Fruit fly (Drosophila melanogaster) whole organism, prepupa: ENCODE measurements around the gene CG34130.

ENCODE experiments used
- Blimp-1 ChIP-seq: fragments of 200-800 bp; sonication (Bioruptor generic); optimal IDR thresholded peaks from 3 replicates; lab custom pipeline; 2017; ENCODE audit warnings: missing biosample characterization, missing genetic modification characterization, mild to moderate bottlenecking, moderate library complexity, missing genetic modification reagents
- CG10631 ChIP-seq: fragments of 200-800 bp; sonication (Bioruptor generic); optimal IDR thresholded peaks from 2 replicates; lab custom pipeline; 2016; ENCODE audit warnings: missing biosample characterization, missing genetic modification characterization
- CG11294 ChIP-seq: fragments of 200-800 bp; sonication (Bioruptor generic); IDR thresholded peaks from 2 replicates; pipeline ENCODE4 v1.3.6; 2022; ENCODE audit warnings: missing biosample characterization, missing genetic modification characterization
- CG11902 ChIP-seq: fragments of 200-800 bp; sonication (Bioruptor generic); optimal IDR thresholded peaks from 3 replicates; lab custom pipeline; 2016; ENCODE audit warnings: missing biosample characterization, missing genetic modification characterization
- CG15336 ChIP-seq: fragments of 200-800 bp; sonication (Bioruptor generic); IDR thresholded peaks from 2 replicates; pipeline ENCODE4 v1.3.6; 2022; ENCODE audit warnings: missing biosample characterization, missing genetic modification characterization
- CG16779 ChIP-seq: fragments of 200-800 bp; sonication (Bioruptor generic); optimal IDR thresholded peaks from 3 replicates; lab custom pipeline; 2017; ENCODE audit warnings: missing biosample characterization, mild to moderate bottlenecking, missing genetic modification characterization
- CG3032 ChIP-seq: fragments of 200-800 bp; optimal IDR thresholded peaks from 2 replicates; lab custom pipeline; 2019; ENCODE audit warnings: missing biosample characterization, mild to moderate bottlenecking, missing genetic modification characterization, moderate library complexity
- CG31627 ChIP-seq: fragments of 200-800 bp; sonication (Bioruptor generic); optimal IDR thresholded peaks from 3 replicates; lab custom pipeline; 2016; ENCODE audit warnings: missing biosample characterization, missing genetic modification characterization
- CG34406 ChIP-seq: fragments of 200-800 bp; sonication (Bioruptor generic); optimal IDR thresholded peaks from 3 replicates; lab custom pipeline; 2016; ENCODE audit warnings: missing biosample characterization, missing genetic modification characterization
- CG3919 ChIP-seq: fragments of 200-800 bp; sonication (Bioruptor generic); optimal IDR thresholded peaks from 3 replicates; lab custom pipeline; 2016; ENCODE audit warnings: missing biosample characterization, missing genetic modification characterization
- CG4318 ChIP-seq: fragments of 200-800 bp; sonication (Bioruptor generic); optimal IDR thresholded peaks from 3 replicates; lab custom pipeline; 2017; ENCODE audit warnings: missing biosample characterization, mild to moderate bottlenecking, missing genetic modification characterization
- CG6163 ChIP-seq: fragments of 200-800 bp; sonication (Bioruptor generic); IDR thresholded peaks from 3 replicates; pipeline ENCODE4 v1.3.6; 2022; ENCODE audit warnings: missing biosample characterization, missing genetic modification characterization
- CG6276 ChIP-seq: fragments of 200-800 bp; sonication (Bioruptor generic); optimal IDR thresholded peaks from 2 replicates; lab custom pipeline; 2017; ENCODE audit warnings: missing biosample characterization, mild to moderate bottlenecking, missing genetic modification characterization
- CG6792 ChIP-seq: fragments of 200-800 bp; sonication (Bioruptor generic); optimal IDR thresholded peaks from 3 replicates; lab custom pipeline; 2016; ENCODE audit warnings: missing biosample characterization, missing genetic modification characterization
- CG6854 ChIP-seq: fragments of 200-800 bp; sonication (Bioruptor generic); optimal IDR thresholded peaks from 2 replicates; lab custom pipeline; 2017; ENCODE audit warnings: missing biosample characterization, mild to moderate bottlenecking, missing genetic modification characterization
- CG7368 ChIP-seq: fragments of 200-800 bp; sonication (Bioruptor generic); optimal IDR thresholded peaks from 3 replicates; lab custom pipeline; 2016; ENCODE audit warnings: missing biosample characterization, missing genetic modification characterization
- CG8119 ChIP-seq: fragments of 200-800 bp; sonication (Bioruptor generic); IDR thresholded peaks from 3 replicates; pipeline ENCODE4 v1.3.6; 2022; ENCODE audit warnings: missing biosample characterization, missing genetic modification characterization
- CG8319 ChIP-seq: fragments of 200-800 bp; sonication (Bioruptor generic); optimal IDR thresholded peaks from 3 replicates; lab custom pipeline; 2016; ENCODE audit warnings: missing biosample characterization, missing genetic modification characterization
- CG8632 ChIP-seq: fragments of 200-800 bp; sonication (Bioruptor generic); optimal IDR thresholded peaks from 3 replicates; lab custom pipeline; 2016; ENCODE audit warnings: missing biosample characterization, missing genetic modification characterization
- CG9139 ChIP-seq: fragments of 200-800 bp; sonication (Bioruptor generic); optimal IDR thresholded peaks from 3 replicates; lab custom pipeline; 2017; ENCODE audit warnings: missing biosample characterization, mild to moderate bottlenecking, missing genetic modification characterization
- Eip75B ChIP-seq: fragments of 200-800 bp; sonication (Bioruptor generic); optimal IDR thresholded peaks from 3 replicates; lab custom pipeline; 2016; ENCODE audit warnings: missing biosample characterization, missing genetic modification characterization
- Eip78C ChIP-seq: fragments of 200-800 bp; sonication (Bioruptor generic); peaks from one replicate; lab custom pipeline; 2016; ENCODE audit warnings: missing biosample characterization, missing genetic modification characterization
- Eip93F ChIP-seq: fragments of 200-800 bp; sonication (Bioruptor generic); optimal IDR thresholded peaks from 2 replicates; lab custom pipeline; 2016; ENCODE audit warnings: missing biosample characterization, mild to moderate bottlenecking, missing genetic modification characterization
- Ets96B ChIP-seq: fragments of 200-800 bp; optimal IDR thresholded peaks from 2 replicates; lab custom pipeline; 2019; ENCODE audit warnings: missing biosample characterization, mild to moderate bottlenecking, missing genetic modification characterization, moderate library complexity
- Gug ChIP-seq: fragments of 200-800 bp; sonication (Bioruptor generic); IDR thresholded peaks from 2 replicates; pipeline ENCODE4 v1.3.6; 2022; ENCODE audit warnings: missing biosample characterization, missing genetic modification characterization
- Hr38 ChIP-seq: sonication (Bioruptor generic); optimal IDR thresholded peaks from 2 replicates; lab custom pipeline; 2016; ENCODE audit warnings: missing biosample characterization, missing genetic modification characterization
- Hr39 ChIP-seq: fragments of 200-800 bp; sonication (Bioruptor generic); optimal IDR thresholded peaks from 2 replicates; lab custom pipeline; 2016; ENCODE audit warnings: missing biosample characterization, missing genetic modification characterization
- Hr4 ChIP-seq: fragments of 200-800 bp; sonication (Bioruptor generic); optimal IDR thresholded peaks from 3 replicates; lab custom pipeline; 2016; ENCODE audit warnings: missing biosample characterization, missing genetic modification characterization
- Lpt ChIP-seq: fragments of 200-800 bp; sonication (Bioruptor generic); optimal IDR thresholded peaks from 3 replicates; lab custom pipeline; 2016; ENCODE audit warnings: missing biosample characterization, missing genetic modification characterization
- Met ChIP-seq: fragments of 200-800 bp; sonication (Bioruptor generic); optimal IDR thresholded peaks from 3 replicates; lab custom pipeline; 2016; ENCODE audit warnings: missing biosample characterization, missing genetic modification characterization
- OdsH ChIP-seq: fragments of 200-800 bp; sonication (Bioruptor generic); optimal IDR thresholded peaks from 3 replicates; lab custom pipeline; 2016; ENCODE audit warnings: missing biosample characterization, missing genetic modification characterization
- Smox ChIP-seq: fragments of 200-800 bp; sonication (Bioruptor generic); optimal IDR thresholded peaks from 3 replicates; lab custom pipeline; 2016; ENCODE audit warnings: missing biosample characterization, missing genetic modification characterization
- Sox102F ChIP-seq: fragments of 200-800 bp; sonication (Bioruptor generic); optimal IDR thresholded peaks from 2 replicates; lab custom pipeline; 2016; ENCODE audit warnings: missing biosample characterization, mild to moderate bottlenecking, missing genetic modification characterization
- achi ChIP-seq: fragments of 200-800 bp; sonication (Bioruptor generic); optimal IDR thresholded peaks from 3 replicates; lab custom pipeline; 2016; ENCODE audit warnings: missing biosample characterization, missing genetic modification characterization
- cyc ChIP-seq: fragments of 200-800 bp; sonication (Bioruptor generic); optimal IDR thresholded peaks from 3 replicates; lab custom pipeline; 2016; ENCODE audit warnings: missing biosample characterization, missing genetic modification characterization
- dac ChIP-seq: fragments of 200-800 bp; sonication (Bioruptor generic); optimal IDR thresholded peaks from 2 replicates; lab custom pipeline; 2017; ENCODE audit warnings: missing biosample characterization, mild to moderate bottlenecking, missing genetic modification characterization
- dsx ChIP-seq: fragments of 200-800 bp; optimal IDR thresholded peaks from 3 replicates; lab custom pipeline; 2019; ENCODE audit warnings: missing biosample characterization, mild to moderate bottlenecking, missing genetic modification characterization, moderate library complexity; ENCODE audit not compliant: poor library complexity, severe bottlenecking
- eg ChIP-seq: fragments of 200-800 bp; sonication (Bioruptor generic); IDR thresholded peaks from 3 replicates; pipeline ENCODE4 v1.3.6; 2022; ENCODE audit warnings: missing biosample characterization, missing genetic modification characterization
- fkh ChIP-seq: fragments of 200-800 bp; sonication (Bioruptor generic); optimal IDR thresholded peaks from 3 replicates; lab custom pipeline; 2017; ENCODE audit warnings: missing biosample characterization, mild to moderate bottlenecking, missing genetic modification characterization, moderate library complexity
- lz ChIP-seq: fragments of 200-800 bp; sonication (Bioruptor generic); optimal IDR thresholded peaks from 3 replicates; lab custom pipeline; 2016; ENCODE audit warnings: missing biosample characterization, missing genetic modification characterization
- net ChIP-seq: fragments of 200-800 bp; sonication (Bioruptor generic); optimal IDR thresholded peaks from 3 replicates; lab custom pipeline; 2016; ENCODE audit warnings: missing biosample characterization, missing genetic modification characterization
- pdm3 ChIP-seq: fragments of 200-800 bp; sonication (Bioruptor generic); optimal IDR thresholded peaks from 3 replicates; lab custom pipeline; 2016; ENCODE audit warnings: missing biosample characterization, missing genetic modification characterization
- spab ChIP-seq: fragments of 200-800 bp; sonication (Bioruptor generic); optimal IDR thresholded peaks from 2 replicates; lab custom pipeline; 2017; ENCODE audit warnings: missing biosample characterization, mild to moderate bottlenecking, missing genetic modification characterization, missing genetic modification reagents
- svp ChIP-seq: fragments of 200-800 bp; sonication (Bioruptor generic); peaks from one replicate; lab custom pipeline; 2016; ENCODE audit warnings: missing biosample characterization, missing genetic modification characterization
- topi ChIP-seq: fragments of 200-800 bp; sonication (Bioruptor generic); optimal IDR thresholded peaks from 3 replicates; lab custom pipeline; 2016; ENCODE audit warnings: missing biosample characterization, missing genetic modification characterization
- vri ChIP-seq: fragments of 200-800 bp; sonication (Bioruptor generic); optimal IDR thresholded peaks from 3 replicates; lab custom pipeline; 2016; ENCODE audit warnings: missing biosample characterization, mild to moderate bottlenecking, missing genetic modification characterization

CG34130 gene

dm6 chr3R:26189877-26190276 lies at the start of gene CG34130:
Gene CG34130, minus strand, starts transcription at chr3R:26189977.
- no peak for TF ChIP-seq CG9139 (GFP tag; lab: Kevin White, UChicago)

- TF ChIP-seq fkh (GFP tag; lab: Kevin White, UChicago) (peak; percentile 97), Hr4 (GFP tag; lab: Kevin White, UChicago) (no peak), Eip78C (GFP tag; lab: Kevin White, UChicago) (no peak), Blimp-1 (GFP tag; lab: Kevin White, UChicago) (no peak), Hr38 (no peak), CG11902 (GFP tag; lab: Kevin White, UChicago) (no peak), achi (GFP tag; lab: Kevin White, UChicago) (no peak)
These were observed 49.2 kb upstream of the CG34130 start for dm6 chr3R:26238945-26239344.

dm6 chr3R:26237496-26237895 lies 47.7 kb upstream of the CG34130 start:
- TF ChIP-seq Met (GFP tag; lab: Kevin White, UChicago) (no peak), CG3919 (GFP tag; lab: Kevin White, UChicago) (no peak), Ets96B (tag; lab: Kevin White, UChicago) (no peak), Blimp-1 (GFP tag; lab: Kevin White, UChicago) (no peak), CG7368 (GFP tag; lab: Kevin White, UChicago) (no peak), cyc (no peak), CG6163 (GFP tag; lab: Robert Waterston, UW) (no peak), dsx (no peak), CG31627 (no peak), dac (GFP tag; lab: Kevin White, UChicago) (no peak), svp (GFP tag; lab: Kevin White, UChicago) (no peak), CG8319 (GFP tag; lab: Kevin White, UChicago) (no peak), Lpt (GFP tag; lab: Kevin White, UChicago) (no peak), CG6854 (GFP tag; lab: Kevin White, UChicago) (no peak), CG6276 (GFP tag; lab: Kevin White, UChicago) (no peak), CG15336 (GFP tag; lab: Robert Waterston, UW) (no peak), eg (GFP tag; lab: Robert Waterston, UW) (no peak)

- TF ChIP-seq CG3032 (tag; lab: Kevin White, UChicago), result no peak
- TF ChIP-seq Sox102F, result peak; percentile 11
- no peak for TF ChIP-seq CG6854 (GFP tag; lab: Kevin White, UChicago)
- TF ChIP-seq Eip78C (GFP tag; lab: Kevin White, UChicago), result peak; percentile 56
- no peak for TF ChIP-seq spab (GFP tag; lab: Kevin White, UChicago)
- TF ChIP-seq dsx, result no peak
- no peak for TF ChIP-seq CG15336 (GFP tag; lab: Robert Waterston, UW)
- TF ChIP-seq Ets96B (tag; lab: Kevin White, UChicago), result no peak
- TF ChIP-seq Hr39 (GFP tag; lab: Kevin White, UChicago), result peak; percentile 63
- no peak for TF ChIP-seq CG16779 (tag; lab: Kevin White, UChicago)
- no peak for TF ChIP-seq fkh (GFP tag; lab: Kevin White, UChicago)
- no peak for TF ChIP-seq CG4318 (GFP tag; lab: Kevin White, UChicago)
- TF ChIP-seq pdm3, result peak; percentile 39
- peak; percentile 19 for TF ChIP-seq Eip75B (GFP tag; lab: Kevin White, UChicago)
- peak; percentile 68 for TF ChIP-seq eg (GFP tag; lab: Robert Waterston, UW)
- TF ChIP-seq Met (GFP tag; lab: Kevin White, UChicago), result peak; percentile 54
- 0 out of 2 replicates have a peak, but pooled peaks have one; percentile 5 for TF ChIP-seq CG11294
- TF ChIP-seq CG6792 (GFP tag; lab: Kevin White, UChicago), result peak; percentile 6
- peak; percentile 41 for TF ChIP-seq Hr4 (GFP tag; lab: Kevin White, UChicago)
- TF ChIP-seq CG6276 (GFP tag; lab: Kevin White, UChicago), result no peak
- no peak for TF ChIP-seq Blimp-1 (GFP tag; lab: Kevin White, UChicago)
- peak; percentile 30 for TF ChIP-seq OdsH (GFP tag; lab: Kevin White, UChicago)
- TF ChIP-seq net (GFP tag; lab: Kevin White, UChicago), result peak; percentile 6
- TF ChIP-seq CG8119 (GFP tag; lab: Robert Waterston, UW), result peak; percentile 47; the same call in 2 of the 3 replicates
- TF ChIP-seq achi (GFP tag; lab: Kevin White, UChicago), result peak; percentile 44
- no peak for TF ChIP-seq CG8632
- TF ChIP-seq CG34406 (GFP tag; lab: Kevin White, UChicago), result peak; percentile 34
- TF ChIP-seq Gug (GFP tag; lab: Robert Waterston, UW), result 0 out of 2 replicates have a peak, but pooled peaks have one; percentile 44
- TF ChIP-seq Smox, result peak; percentile 38
- peak; percentile 50 for TF ChIP-seq lz
- TF ChIP-seq Eip93F (GFP tag; lab: Kevin White, UChicago), result no peak
- TF ChIP-seq topi (GFP tag; lab: Kevin White, UChicago), result peak; percentile 59
- TF ChIP-seq vri (GFP tag; lab: Kevin White, UChicago), result peak; percentile 43
- TF ChIP-seq CG10631 (GFP tag; lab: Kevin White, UChicago), result peak; percentile 4
These were observed 45.3 kb upstream of the CG34130 start for dm6 chr3R:26235034-26235433.
